Worm (Caenorhabditis elegans): ENCODE data around the gene Y97E10AR.2.

ce11 chrV:8034811-8035210 lies 38.8 kb downstream of the Y97E10AR.2 start, which contains the start of gene algn-12:
- TF ChIP-seq nhr-28 (tag; optimal IDR thresholded peaks at IDR 0.05), result no peak
- TF ChIP-seq rnt-1 (tag; optimal IDR thresholded peaks at IDR 0.05), result no peak
- TF ChIP-seq snpc-4 (tag; optimal IDR thresholded peaks at IDR 0.05), result no peak
- no peak for TF ChIP-seq dpl-1 (GFP tag; optimal IDR thresholded peaks at IDR 0.05)
- TF ChIP-seq nhr-11 (tag; optimal IDR thresholded peaks at IDR 0.05), result no peak
- TF ChIP-seq nhr-85 (tag), result no peak
- TF ChIP-seq lsy-2 (tag; optimal IDR thresholded peaks at IDR 0.05), result no peak
- no peak for TF ChIP-seq mep-1 (tag; optimal IDR thresholded peaks at IDR 0.05)
- TF ChIP-seq ama-1 (optimal IDR thresholded peaks at IDR 0.05), result no peak
- TF ChIP-seq lin-13 (GFP tag; optimal IDR thresholded peaks at IDR 0.05), result no peak
- no peak for TF ChIP-seq lin-35 (GFP tag; optimal IDR thresholded peaks at IDR 0.05)
- TF ChIP-seq swsn-7 (tag; optimal IDR thresholded peaks at IDR 0.05), result no peak
- no peak for TF ChIP-seq tbx-2 (tag; optimal IDR thresholded peaks at IDR 0.05)
